Worm (Caenorhabditis elegans): ENCODE data around the gene T19D7.6.

- TF ChIP-seq tab-1 (GFP tag; IDR thresholded peaks at IDR 0.05) (no peak), flt-1 (GFP tag; IDR thresholded peaks at IDR 0.05) (no peak), ztf-29 (GFP tag; IDR thresholded peaks at IDR 0.05) (no peak), cog-1 (tag; optimal IDR thresholded peaks at IDR 0.05) (no peak), ztf-23 (GFP tag; IDR thresholded peaks at IDR 0.05) (no peak), med-1 (GFP tag; optimal IDR thresholded peaks at IDR 0.05; ENCODE audit: insufficient read depth) (no peak), T22C8.4 (GFP tag; IDR thresholded peaks at IDR 0.05) (no peak), ref-1 (GFP tag; conservative IDR thresholded peaks at IDR 0.05) (no peak)
Measured at ce11 chrX:646493-646892, 24.1 kb downstream of the T19D7.6 start.

Measured in whole organism, midembryonic.